Fruit fly (Drosophila melanogaster): ENCODE measurements around the gene m-cup.

DNA sequence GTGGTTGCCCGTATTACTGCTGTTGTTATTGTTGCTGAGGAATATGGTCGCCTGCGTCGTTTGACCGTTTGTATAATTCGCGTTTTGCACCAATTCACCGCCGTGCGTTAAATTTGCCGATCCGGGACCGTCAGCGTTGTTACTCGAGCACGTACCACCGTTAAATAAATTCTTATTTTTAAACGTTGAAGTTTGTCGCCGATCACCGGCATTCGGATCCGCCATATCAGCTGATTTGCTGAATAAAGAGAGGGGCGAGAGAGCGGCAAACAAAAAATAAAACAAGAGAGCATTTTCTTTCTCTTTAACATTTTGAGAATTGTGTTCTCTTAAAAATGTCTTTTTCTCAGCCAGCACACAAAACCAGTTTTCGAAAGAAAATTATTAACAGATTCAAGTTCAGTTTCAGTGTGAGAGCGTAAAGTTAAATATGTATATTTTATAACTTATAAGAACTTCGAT, 30.3 kb downstream of the m-cup start:
- TF ChIP-seq CG8478 (optimal IDR thresholded peaks at IDR 0.05) (no peak), CTCF (optimal IDR thresholded peaks at IDR 0.05) (no peak)

Measured in S2 (cell line).